Worm (Caenorhabditis elegans) whole organism, L3 larva: ENCODE data around the gene pqn-36.

ENCODE experiments used
- ZK546.5 ChIP-seq: sonication (generic microtip); optimal IDR thresholded peaks from 2 replicates; lab custom pipeline; 2017; ENCODE audit warnings: missing biosample characterization, missing genetic modification characterization
- aly-2 ChIP-seq: fragments of 150-350 bp; optimal IDR thresholded peaks from 2 replicates; lab custom pipeline; 2014; ENCODE audit warnings: missing biosample characterization, missing genetic modification characterization
- ceh-82 ChIP-seq: fragments of 150-350 bp; optimal IDR thresholded peaks from 2 replicates; lab custom pipeline; 2014; ENCODE audit warnings: missing biosample characterization, missing genetic modification characterization
- ceh-9 ChIP-seq: sonication (generic microtip); optimal IDR thresholded peaks from 2 replicates; lab custom pipeline; 2018; ENCODE audit warnings: missing biosample characterization, missing genetic modification characterization
- elt-1 ChIP-seq: fragments of 150-350 bp; optimal IDR thresholded peaks from 2 replicates; lab custom pipeline; 2014; ENCODE audit warnings: missing biosample characterization, missing genetic modification characterization
- elt-2 ChIP-seq: sonication (generic microtip); optimal IDR thresholded peaks from 2 replicates; lab custom pipeline; 2016; ENCODE audit warnings: missing genetic modification reagents, mild to moderate bottlenecking, missing genetic modification characterization, missing compliant biosample characterization
- elt-3 ChIP-seq, 3 experiments: fragments of 150-350 bp in 1 of 3; sonication (generic microtip) in 2 of 3; optimal IDR thresholded peaks; 2 replicates in 2 of 3; 4 replicates in 1 of 3; lab custom pipeline; 2014 to 2017; ENCODE audit warnings: missing biosample characterization in 3 of 3, missing genetic modification characterization in 3 of 3
- eor-1 ChIP-seq, 2 experiments: fragments of 150-350 bp; optimal IDR thresholded peaks; 2 replicates each; lab custom pipeline; 2014 to 2018; ENCODE audit warnings: missing biosample characterization in 2 of 2, missing genetic modification characterization in 2 of 2
- fkh-10 ChIP-seq: sonication (generic microtip); optimal IDR thresholded peaks from 2 replicates; lab custom pipeline; 2017; ENCODE audit warnings: missing biosample characterization, missing genetic modification reagents, missing genetic modification characterization
- fos-1 ChIP-seq: fragments of 150-350 bp; optimal IDR thresholded peaks from 2 replicates; lab custom pipeline; 2014; ENCODE audit warnings: missing biosample characterization, missing genetic modification characterization
- hmg-11 ChIP-seq: sonication (generic microtip); optimal IDR thresholded peaks from 2 replicates; lab custom pipeline; 2016; ENCODE audit warnings: missing genetic modification characterization, missing compliant biosample characterization
- jun-1 ChIP-seq: fragments of 150-350 bp; optimal IDR thresholded peaks from 2 replicates; lab custom pipeline; 2014; ENCODE audit warnings: missing biosample characterization, missing genetic modification reagents, missing genetic modification characterization
- lin-15B ChIP-seq: fragments of 150-350 bp; optimal IDR thresholded peaks from 2 replicates; lab custom pipeline; 2014; ENCODE audit warnings: missing biosample characterization, missing genetic modification characterization
- lin-39 ChIP-seq: fragments of 150-350 bp; optimal IDR thresholded peaks from 2 replicates; lab custom pipeline; 2018; ENCODE audit warnings: missing biosample characterization, missing genetic modification reagents, missing genetic modification characterization
- mdl-1 ChIP-seq: fragments of 150-350 bp; optimal IDR thresholded peaks from 2 replicates; lab custom pipeline; 2014; ENCODE audit warnings: missing biosample characterization, missing genetic modification characterization
- mml-1 ChIP-seq: fragments of 150-350 bp; sonication (generic microtip); optimal IDR thresholded peaks from 3 replicates; lab custom pipeline; 2014; ENCODE audit warnings: missing biosample characterization, missing genetic modification characterization
- nfya-1 ChIP-seq: sonication (generic microtip); optimal IDR thresholded peaks from 2 replicates; lab custom pipeline; 2017; ENCODE audit warnings: missing genetic modification characterization, mild to moderate bottlenecking, missing compliant biosample characterization, antibody characterized with exemption, moderate library complexity; ENCODE audit not compliant: insufficient read depth
- nhr-23 ChIP-seq: fragments of 150-350 bp; optimal IDR thresholded peaks from 2 replicates; lab custom pipeline; 2014; ENCODE audit warnings: missing biosample characterization, missing genetic modification reagents, missing genetic modification characterization
- nhr-25 ChIP-seq: sonication (generic microtip); optimal IDR thresholded peaks from 2 replicates; lab custom pipeline; 2017; ENCODE audit warnings: missing biosample characterization, missing genetic modification characterization
- nhr-28 ChIP-seq: fragments of 150-350 bp; optimal IDR thresholded peaks from 2 replicates; lab custom pipeline; 2014; ENCODE audit warnings: missing biosample characterization, missing genetic modification characterization
- nhr-43 ChIP-seq: sonication (generic microtip); optimal IDR thresholded peaks from 2 replicates; lab custom pipeline; 2016; ENCODE audit warnings: mild to moderate bottlenecking, missing genetic modification characterization, missing compliant biosample characterization; ENCODE audit not compliant: poor library complexity, severe bottlenecking
- nhr-76 ChIP-seq: fragments of 150-350 bp; sonication (generic microtip); optimal IDR thresholded peaks from 5 replicates; lab custom pipeline; 2014; ENCODE audit warnings: missing biosample characterization, missing genetic modification characterization
- nhr-77 ChIP-seq: fragments of 150-350 bp; optimal IDR thresholded peaks from 2 replicates; lab custom pipeline; 2014; ENCODE audit warnings: missing biosample characterization, missing genetic modification characterization
- pha-4 ChIP-seq: fragments of 150-350 bp; optimal IDR thresholded peaks from 2 replicates; lab custom pipeline; 2014; ENCODE audit warnings: missing biosample characterization, missing genetic modification reagents, missing genetic modification characterization
- pqm-1 ChIP-seq: fragments of 150-350 bp; optimal IDR thresholded peaks from 2 replicates; lab custom pipeline; 2017; ENCODE audit warnings: missing biosample characterization, missing genetic modification characterization, inconsistent platforms
- sea-2 ChIP-seq: fragments of 150-350 bp; sonication (generic microtip); optimal IDR thresholded peaks from 4 replicates; lab custom pipeline; 2014; ENCODE audit warnings: missing biosample characterization, missing genetic modification reagents, missing genetic modification characterization
- snpc-4 ChIP-seq: fragments of 150-350 bp; optimal IDR thresholded peaks from 2 replicates; lab custom pipeline; 2014; ENCODE audit warnings: missing biosample characterization, missing genetic modification characterization
- tbx-2 ChIP-seq: sonication (generic microtip); optimal IDR thresholded peaks from 2 replicates; lab custom pipeline; 2016; ENCODE audit warnings: mild to moderate bottlenecking, missing genetic modification characterization, missing compliant biosample characterization
- unc-39 ChIP-seq: sonication (generic microtip); optimal IDR thresholded peaks from 4 replicates; lab custom pipeline; 2017; ENCODE audit warnings: missing biosample characterization, missing genetic modification characterization
- unc-62 ChIP-seq: fragments of 150-350 bp; sonication (generic microtip); optimal IDR thresholded peaks from 4 replicates; lab custom pipeline; 2014; ENCODE audit warnings: missing biosample characterization, missing genetic modification reagents, missing genetic modification characterization
- zag-1 ChIP-seq: fragments of 150-350 bp; optimal IDR thresholded peaks from 2 replicates; lab custom pipeline; 2014; ENCODE audit warnings: missing biosample characterization, missing genetic modification characterization
- ztf-11 ChIP-seq: fragments of 150-350 bp; optimal IDR thresholded peaks from 2 replicates; lab custom pipeline; 2014; ENCODE audit warnings: missing biosample characterization, missing genetic modification characterization
- ztf-4 ChIP-seq: fragments of 150-350 bp; optimal IDR thresholded peaks from 2 replicates; lab custom pipeline; 2014; ENCODE audit warnings: missing biosample characterization, missing genetic modification characterization

Gene pqn-36

ce11 chrX:15382914-15383313 is 32.4 kb downstream of the pqn-36 start:
- TF ChIP-seq pqm-1 (tag; lab: Kevin White, UChicago) (peak; percentile 33), tbx-2 (tag; lab: Kevin White, UChicago) (no peak), elt-2 (peak; percentile 46), ztf-11 (no peak), nfya-1 (tag; lab: Kevin White, UChicago) (peak; percentile 6), lin-39 (peak; percentile 43)

- TF ChIP-seq nfya-1 (tag; lab: Kevin White, UChicago) (peak; percentile 21), nhr-76 (tag; lab: Kevin White, UChicago) (no peak), nhr-23 (tag; lab: Kevin White, UChicago) (peak; percentile 33), nhr-25 (tag; lab: Kevin White, UChicago) (peak; percentile 9), mml-1 (tag; lab: Kevin White, UChicago) (no peak), elt-1 (tag; lab: Kevin White, UChicago) (no peak)
- TF ChIP-seq, all 47 proteins: peak for 3
These were observed 33.0 kb downstream of the pqn-36 start for ce11 chrX:15382256-15382655.

DNA sequence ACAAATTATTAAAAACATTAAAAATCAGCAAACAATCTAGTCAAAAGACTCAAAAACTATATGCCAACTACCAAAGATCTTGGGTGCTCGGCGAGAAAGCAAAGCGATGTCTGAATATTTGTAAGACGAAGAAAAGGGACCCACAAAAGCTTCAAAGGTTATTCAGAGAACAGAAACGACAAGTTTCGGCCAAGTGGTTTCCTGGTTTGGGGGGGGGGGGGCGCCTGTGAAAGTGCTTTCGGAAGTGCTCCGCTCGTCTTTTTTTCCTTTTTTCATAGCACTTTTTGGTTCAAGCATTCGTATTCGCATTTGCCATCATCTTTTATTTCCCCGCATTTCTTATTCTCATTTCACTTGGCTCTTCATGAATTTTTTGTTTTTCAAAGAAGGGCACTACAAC is 33.8 kb downstream of the pqn-36 start:
- TF ChIP-seq snpc-4 (no peak), fkh-10 (GFP tag; lab: Kevin White, UChicago) (peak; percentile 73)

DNA sequence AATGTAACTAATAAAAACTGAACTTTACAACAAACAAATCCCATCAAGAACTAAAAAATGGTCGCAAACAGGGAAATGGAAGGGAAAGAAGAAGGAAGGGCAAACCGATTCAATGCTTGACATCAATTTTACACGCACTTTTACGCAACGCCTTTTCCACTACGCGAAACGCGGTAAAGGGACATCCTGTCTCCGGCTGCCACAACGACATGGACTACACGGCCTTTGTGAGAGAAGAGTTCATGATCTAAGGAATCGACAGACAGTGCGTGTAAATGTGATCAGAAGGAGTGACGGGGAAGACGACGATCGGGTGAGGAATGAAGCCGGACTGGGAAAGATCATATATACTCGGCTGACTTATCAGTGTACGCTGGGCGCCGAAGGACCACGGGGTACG is 34.9 kb downstream of the pqn-36 start:
- TF ChIP-seq nhr-23 (tag; lab: Kevin White, UChicago) (peak; percentile 61), nhr-28 (tag; lab: Kevin White, UChicago) (no peak)
- TF ChIP-seq, all 47 proteins: peak for 1

- TF ChIP-seq elt-3 (tag; optimal IDR thresholded peaks at IDR 0.05; lab: Kevin White, UChicago): peak in 1 of 3 experiments; percentile 6
- TF ChIP-seq nhr-25 (tag; lab: Kevin White, UChicago): peak; percentile 87
- TF ChIP-seq fos-1 (tag; lab: Kevin White, UChicago): no peak
- no peak for TF ChIP-seq ZK546.5
- no peak for TF ChIP-seq snpc-4
- no peak for TF ChIP-seq nhr-77 (tag; lab: Kevin White, UChicago)
- TF ChIP-seq nhr-43 (tag; lab: Kevin White, UChicago): peak; percentile 1
These were observed 35.4 kb downstream of the pqn-36 start for ce11 chrX:15379882-15380281.

DNA sequence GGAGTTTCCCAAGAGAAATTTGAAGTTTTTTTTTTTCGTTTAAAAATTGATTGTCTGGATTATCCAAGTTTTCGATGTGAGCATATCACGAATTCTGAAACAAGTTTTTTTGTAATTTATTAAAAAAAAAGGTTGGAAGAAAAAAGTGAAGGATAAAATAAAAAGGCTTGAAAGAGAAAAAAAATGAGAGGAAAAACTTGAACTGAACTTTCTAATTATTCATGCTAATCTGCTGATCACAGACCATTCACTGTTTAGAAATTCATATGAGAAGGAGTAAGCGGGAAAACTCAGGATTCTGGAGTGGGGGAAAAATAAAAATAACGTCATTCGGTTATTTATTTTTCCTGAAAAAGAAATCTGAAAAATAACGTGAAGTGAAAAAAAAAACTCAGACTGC is 37.6 kb downstream of the pqn-36 start, which contains the start of gene svh-5:
TSS of gene svh-5 (minus strand) at position 101 of the 400 bp plus-strand sequence.
- TF ChIP-seq mml-1 (tag; lab: Kevin White, UChicago): no peak
- no peak for TF ChIP-seq mdl-1
- TF ChIP-seq fos-1 (tag; lab: Kevin White, UChicago): no peak
- no peak for TF ChIP-seq eor-1 (tag; optimal IDR thresholded peaks at IDR 0.05; lab: Kevin White, UChicago)
- no peak for TF ChIP-seq ztf-4
- TF ChIP-seq zag-1: no peak
- TF ChIP-seq pha-4 (tag; lab: Kevin White, UChicago): no peak
- TF ChIP-seq nhr-25 (tag; lab: Kevin White, UChicago): no peak
- TF ChIP-seq ceh-82: no peak
- no peak for TF ChIP-seq elt-3 (tag; optimal IDR thresholded peaks at IDR 0.05; lab: Kevin White, UChicago)
- no peak for TF ChIP-seq unc-62 (GFP tag; lab: Kevin White, UChicago)
- no peak for TF ChIP-seq nhr-76 (tag; lab: Kevin White, UChicago)
- no peak for TF ChIP-seq lin-15B (tag; lab: Kevin White, UChicago)

ce11 chrX:15376580-15376979 is 38.7 kb downstream of the pqn-36 start:
- TF ChIP-seq elt-1 (tag; lab: Kevin White, UChicago) (no peak), unc-39 (no peak), eor-1 (tag; optimal IDR thresholded peaks at IDR 0.05; lab: Kevin White, UChicago) (no peak), nhr-23 (tag; lab: Kevin White, UChicago) (no peak), ceh-82 (no peak), snpc-4 (peak; percentile 13), pqm-1 (tag; lab: Kevin White, UChicago) (peak; percentile 30), fos-1 (tag; lab: Kevin White, UChicago) (no peak), lin-39 (no peak), nhr-77 (tag; lab: Kevin White, UChicago) (no peak), ztf-4 (no peak), ceh-9 (tag; lab: Kevin White, UChicago) (no peak), pha-4 (tag; lab: Kevin White, UChicago) (peak; percentile 97), sea-2 (GFP tag; lab: Kevin White, UChicago) (no peak), nhr-28 (tag; lab: Kevin White, UChicago) (no peak), jun-1 (tag; lab: Kevin White, UChicago) (peak; percentile 19), aly-2 (tag; lab: Kevin White, UChicago) (no peak), hmg-11 (peak; percentile 3), elt-2 (peak; percentile 2), zag-1 (no peak), nfya-1 (tag; lab: Kevin White, UChicago) (no peak)
